Worm (Caenorhabditis elegans): ENCODE data around the gene Y44A6B.3.

- TF ChIP-seq unc-55 (GFP tag; optimal IDR thresholded peaks at IDR 0.05) (no peak), unc-42 (tag; optimal IDR thresholded peaks at IDR 0.05) (no peak), nhr-11 (tag; optimal IDR thresholded peaks at IDR 0.05) (no peak), C08G9.2 (tag; optimal IDR thresholded peaks at IDR 0.05) (no peak), ceh-30 (tag; optimal IDR thresholded peaks at IDR 0.05) (no peak), npax-4 (tag; optimal IDR thresholded peaks at IDR 0.05) (no peak), che-1 (tag; optimal IDR thresholded peaks at IDR 0.05) (no peak), ama-1 (optimal IDR thresholded peaks at IDR 0.05) (no peak), F13H6.1 (tag; optimal IDR thresholded peaks at IDR 0.05) (no peak)
Observed at ce11 chrV:20670625-20671024, 32.4 kb upstream of the Y44A6B.3 start.
